Worm (Caenorhabditis elegans) whole organism, mixed stage, embryonic: ENCODE data around the gene T05B9.2.
A peak's percentile ranks its signal among the peaks of the same experiment; 100 is the strongest.

ENCODE experiments used
- M03D4.4 ChIP-seq: sonication (generic microtip); optimal IDR thresholded peaks from 2 replicates; lab custom pipeline; 2017; ENCODE audit warnings: mild to moderate bottlenecking, missing genetic modification characterization, missing compliant biosample characterization
- bed-3 ChIP-seq: fragments of 200-800 bp; sonication (Bioruptor generic); optimal IDR thresholded peaks from 3 replicates; lab custom pipeline; 2018; ENCODE audit warnings: mild to moderate bottlenecking, missing genetic modification characterization, moderate library complexity, missing compliant biosample characterization
- blmp-1 ChIP-seq: fragments of 150-350 bp; optimal IDR thresholded peaks from 2 replicates; lab custom pipeline; 2014; ENCODE audit warnings: missing biosample characterization, missing genetic modification characterization
- ceh-39 ChIP-seq: fragments of 150-350 bp; optimal IDR thresholded peaks from 2 replicates; lab custom pipeline; 2014; ENCODE audit warnings: missing biosample characterization, missing genetic modification characterization
- ceh-43 ChIP-seq: fragments of 200-800 bp; sonication (Bioruptor generic); optimal IDR thresholded peaks from 2 replicates; lab custom pipeline; 2018; ENCODE audit warnings: mild to moderate bottlenecking, missing genetic modification characterization, moderate library complexity, missing compliant biosample characterization
- ceh-83 ChIP-seq: fragments of 200-800 bp; sonication (Bioruptor generic); optimal IDR thresholded peaks from 2 replicates; lab custom pipeline; 2018; ENCODE audit warnings: mild to moderate bottlenecking, missing genetic modification characterization, missing compliant biosample characterization
- ces-1 ChIP-seq: fragments of 150-350 bp; optimal IDR thresholded peaks from 2 replicates; lab custom pipeline; 2014; ENCODE audit warnings: missing biosample characterization, missing genetic modification reagents, missing genetic modification characterization
- cnd-1 ChIP-seq: fragments of 200-800 bp; sonication (Bioruptor generic); optimal IDR thresholded peaks from 2 replicates; lab custom pipeline; 2018; ENCODE audit warnings: mild to moderate bottlenecking, missing genetic modification characterization, missing compliant biosample characterization
- drap-1 ChIP-seq: fragments of 200-800 bp; sonication (Bioruptor generic); optimal IDR thresholded peaks from 3 replicates; lab custom pipeline; 2018; ENCODE audit warnings: mild to moderate bottlenecking, missing genetic modification characterization, missing compliant biosample characterization
- elt-1 ChIP-seq: sonication (generic microtip); optimal IDR thresholded peaks from 2 replicates; lab custom pipeline; 2017; ENCODE audit warnings: missing genetic modification characterization, mild to moderate bottlenecking, missing compliant biosample characterization, antibody characterized with exemption, moderate library complexity, borderline replicate concordance; ENCODE audit not compliant: insufficient read depth
- elt-3 ChIP-seq: fragments of 150-350 bp; optimal IDR thresholded peaks from 2 replicates; lab custom pipeline; 2014; ENCODE audit warnings: missing biosample characterization, missing genetic modification characterization
- flh-1 ChIP-seq: fragments of 200-800 bp; sonication (Bioruptor generic); optimal IDR thresholded peaks from 2 replicates; lab custom pipeline; 2018; ENCODE audit warnings: mild to moderate bottlenecking, missing genetic modification characterization, moderate library complexity, missing compliant biosample characterization
- ham-2 ChIP-seq: fragments of 200-800 bp; sonication (Bioruptor generic); optimal IDR thresholded peaks from 2 replicates; lab custom pipeline; 2018; ENCODE audit warnings: mild to moderate bottlenecking, missing genetic modification characterization, missing compliant biosample characterization
- hlh-1 ChIP-seq: fragments of 150-350 bp; optimal IDR thresholded peaks from 2 replicates; lab custom pipeline; 2014; ENCODE audit warnings: missing biosample characterization, missing genetic modification reagents, missing genetic modification characterization
- lin-13 ChIP-seq: fragments of 150-350 bp; optimal IDR thresholded peaks from 2 replicates; lab custom pipeline; 2014; ENCODE audit warnings: missing biosample characterization, missing genetic modification characterization
- lin-32 ChIP-seq: fragments of 200-800 bp; sonication (Bioruptor generic); optimal IDR thresholded peaks from 2 replicates; lab custom pipeline; 2018; ENCODE audit warnings: mild to moderate bottlenecking, missing genetic modification characterization, missing compliant biosample characterization
- lsy-2 ChIP-seq: fragments of 150-350 bp; optimal IDR thresholded peaks from 2 replicates; lab custom pipeline; 2014; ENCODE audit warnings: missing biosample characterization, missing genetic modification characterization
- mab-5 ChIP-seq: fragments of 150-350 bp; optimal IDR thresholded peaks from 2 replicates; lab custom pipeline; 2014; ENCODE audit warnings: missing biosample characterization, missing genetic modification characterization
- mep-1 ChIP-seq: fragments of 150-350 bp; optimal IDR thresholded peaks from 2 replicates; lab custom pipeline; 2017; ENCODE audit warnings: missing biosample characterization, missing genetic modification reagents, missing genetic modification characterization, inconsistent platforms
- mls-2 ChIP-seq: sonication (generic microtip); optimal IDR thresholded peaks from 2 replicates; lab custom pipeline; 2016; ENCODE audit warnings: mild to moderate bottlenecking, missing genetic modification characterization, moderate library complexity, missing compliant biosample characterization
- nhr-12 ChIP-seq: fragments of 150-350 bp; optimal IDR thresholded peaks from 2 replicates; lab custom pipeline; 2014; ENCODE audit warnings: missing biosample characterization, missing genetic modification characterization
- nhr-2 ChIP-seq: fragments of 150-350 bp; optimal IDR thresholded peaks from 2 replicates; lab custom pipeline; 2014; ENCODE audit warnings: missing biosample characterization, missing genetic modification characterization
- nhr-237 ChIP-seq: fragments of 150-350 bp; optimal IDR thresholded peaks from 2 replicates; lab custom pipeline; 2014; ENCODE audit warnings: missing biosample characterization, missing genetic modification characterization
- nhr-28 ChIP-seq: fragments of 150-350 bp; optimal IDR thresholded peaks from 2 replicates; lab custom pipeline; 2014; ENCODE audit warnings: missing biosample characterization, missing genetic modification characterization
- nhr-76 ChIP-seq: sonication (generic microtip); optimal IDR thresholded peaks from 2 replicates; lab custom pipeline; 2017; ENCODE audit warnings: missing biosample characterization, missing genetic modification characterization
- pha-4 ChIP-seq: fragments of 150-350 bp; optimal IDR thresholded peaks from 2 replicates; lab custom pipeline; 2018; ENCODE audit warnings: missing biosample characterization, missing genetic modification reagents, missing genetic modification characterization
- sem-2 ChIP-seq: fragments of 200-800 bp; sonication (Bioruptor generic); optimal IDR thresholded peaks from 2 replicates; lab custom pipeline; 2018; ENCODE audit warnings: mild to moderate bottlenecking, missing genetic modification characterization, missing compliant biosample characterization
- snpc-4 ChIP-seq: fragments of 150-350 bp; optimal IDR thresholded peaks from 2 replicates; lab custom pipeline; 2014; ENCODE audit warnings: missing biosample characterization, missing genetic modification characterization
- sptf-1 ChIP-seq: sonication (generic microtip); optimal IDR thresholded peaks from 2 replicates; lab custom pipeline; 2017; ENCODE audit warnings: mild to moderate bottlenecking, missing genetic modification characterization, moderate library complexity, missing compliant biosample characterization
- tbx-8 ChIP-seq: fragments of 200-800 bp; sonication (Bioruptor generic); optimal IDR thresholded peaks from 2 replicates; lab custom pipeline; 2018; ENCODE audit warnings: mild to moderate bottlenecking, missing genetic modification characterization, moderate library complexity, missing compliant biosample characterization
- unc-120 ChIP-seq: sonication (generic microtip); optimal IDR thresholded peaks from 2 replicates; lab custom pipeline; 2017; ENCODE audit warnings: missing genetic modification characterization, missing compliant biosample characterization; ENCODE audit not compliant: poor library complexity, severe bottlenecking
- unc-39 ChIP-seq: fragments of 150-350 bp; optimal IDR thresholded peaks from 2 replicates; lab custom pipeline; 2014; ENCODE audit warnings: missing biosample characterization, missing genetic modification characterization
- unc-62 ChIP-seq: fragments of 150-350 bp; optimal IDR thresholded peaks from 2 replicates; lab custom pipeline; 2014; ENCODE audit warnings: missing biosample characterization, missing genetic modification reagents, missing genetic modification characterization
- zip-8 ChIP-seq: fragments of 150-350 bp; optimal IDR thresholded peaks from 2 replicates; lab custom pipeline; 2014; ENCODE audit warnings: missing biosample characterization, missing genetic modification characterization
- ztf-11 ChIP-seq: fragments of 150-350 bp; optimal IDR thresholded peaks from 2 replicates; lab custom pipeline; 2014; ENCODE audit warnings: missing biosample characterization, missing genetic modification characterization

T05B9.2 gene

DNA sequence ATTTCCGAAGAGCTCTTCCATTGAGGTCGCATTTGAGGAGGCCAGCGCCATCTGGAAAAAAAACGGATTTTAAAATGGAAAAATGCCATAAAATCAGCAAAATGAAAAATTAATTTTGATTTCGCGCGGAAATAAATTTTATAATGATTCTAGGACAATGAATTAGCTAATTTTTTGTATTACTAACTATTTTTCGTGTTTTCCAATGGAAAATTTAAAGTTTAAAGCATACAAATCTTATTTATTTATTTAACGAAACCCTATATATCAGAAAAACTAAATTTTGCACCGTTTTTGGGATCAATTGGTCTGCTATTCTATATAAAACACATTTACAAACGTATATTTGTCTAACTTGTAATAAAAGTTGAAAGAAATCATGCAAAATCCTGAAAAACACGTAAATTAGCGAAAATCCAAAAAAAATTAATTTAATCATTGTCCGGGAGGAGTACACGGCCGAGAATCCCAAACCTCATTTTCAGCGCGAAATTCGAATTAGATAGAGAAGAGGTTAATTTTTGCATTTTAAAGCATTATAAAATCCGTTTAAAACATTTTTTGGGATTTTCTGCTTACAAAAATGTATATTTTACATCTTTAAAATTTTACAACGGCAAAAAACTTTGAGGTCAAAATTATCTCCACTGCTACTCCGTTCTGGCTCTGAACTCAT is 34.6 kb downstream of the T05B9.2 start, which contains the start of gene C47G2.3:
TSS of gene C47G2.3 (minus strand) at position 51 of the 676 bp plus-strand sequence.
- TF ChIP-seq drap-1 (GFP tag; lab: Kevin White, UChicago) (no peak), mls-2 (no peak), sptf-1 (tag; lab: Kevin White, UChicago) (no peak), zip-8 (tag; lab: Kevin White, UChicago) (no peak), ces-1 (GFP tag; lab: Kevin White, UChicago) (no peak), bed-3 (GFP tag; lab: Kevin White, UChicago) (no peak), hlh-1 (no peak), lin-32 (GFP tag; lab: Kevin White, UChicago) (no peak), M03D4.4 (no peak)

ce11 chrII:11293433-11293832 is 37.8 kb downstream of the T05B9.2 start, which contains the start of gene C47G2.4:
TSS of gene C47G2.4 (minus strand) at chrII:11293606.
- peak; percentile 8 for TF ChIP-seq drap-1 (GFP tag; lab: Kevin White, UChicago)
- TF ChIP-seq elt-3 (tag; lab: Kevin White, UChicago), result no peak
- TF ChIP-seq lin-32 (GFP tag; lab: Kevin White, UChicago), result no peak
- peak; percentile 80 for TF ChIP-seq mep-1 (tag; lab: Kevin White, UChicago)
- TF ChIP-seq unc-120, result peak; percentile 0
- peak; percentile 54 for TF ChIP-seq nhr-237 (tag; lab: Kevin White, UChicago)
- peak; percentile 32 for TF ChIP-seq hlh-1
- TF ChIP-seq lin-13 (tag; lab: Kevin White, UChicago), result peak; percentile 31
- TF ChIP-seq cnd-1 (tag; lab: Kevin White, UChicago), result no peak
- no peak for TF ChIP-seq bed-3 (GFP tag; lab: Kevin White, UChicago)
- no peak for TF ChIP-seq sem-2
- TF ChIP-seq nhr-28, result no peak
- TF ChIP-seq M03D4.4, result no peak
- no peak for TF ChIP-seq elt-1
- no peak for TF ChIP-seq blmp-1 (tag; lab: Kevin White, UChicago)
- no peak for TF ChIP-seq mls-2
- no peak for TF ChIP-seq flh-1 (GFP tag; lab: Kevin White, UChicago)
- TF ChIP-seq zip-8 (tag; lab: Kevin White, UChicago), result no peak
- TF ChIP-seq ceh-39 (tag; lab: Kevin White, UChicago), result no peak
- TF ChIP-seq unc-62 (GFP tag; lab: Kevin White, UChicago), result no peak
- no peak for TF ChIP-seq snpc-4 (tag; lab: Kevin White, UChicago)
- TF ChIP-seq mab-5 (tag; lab: Kevin White, UChicago), result no peak
- TF ChIP-seq ceh-83 (GFP tag; lab: Kevin White, UChicago), result no peak
- TF ChIP-seq ceh-43 (GFP tag; lab: Kevin White, UChicago), result no peak
- no peak for TF ChIP-seq ztf-11 (tag; lab: Kevin White, UChicago)
- no peak for TF ChIP-seq ham-2
- TF ChIP-seq lsy-2 (tag; lab: Kevin White, UChicago), result peak; percentile 68
- no peak for TF ChIP-seq unc-39 (tag; lab: Kevin White, UChicago)
- TF ChIP-seq nhr-2 (tag; lab: Kevin White, UChicago), result no peak
- TF ChIP-seq nhr-76 (tag; lab: Kevin White, UChicago), result no peak
- peak; percentile 19 for TF ChIP-seq pha-4 (tag; lab: Kevin White, UChicago)
- peak; percentile 19 for TF ChIP-seq sptf-1 (tag; lab: Kevin White, UChicago)
- no peak for TF ChIP-seq nhr-12 (tag; lab: Kevin White, UChicago)
- no peak for TF ChIP-seq ces-1 (GFP tag; lab: Kevin White, UChicago)
- no peak for TF ChIP-seq tbx-8 (GFP tag; lab: Kevin White, UChicago)

DNA sequence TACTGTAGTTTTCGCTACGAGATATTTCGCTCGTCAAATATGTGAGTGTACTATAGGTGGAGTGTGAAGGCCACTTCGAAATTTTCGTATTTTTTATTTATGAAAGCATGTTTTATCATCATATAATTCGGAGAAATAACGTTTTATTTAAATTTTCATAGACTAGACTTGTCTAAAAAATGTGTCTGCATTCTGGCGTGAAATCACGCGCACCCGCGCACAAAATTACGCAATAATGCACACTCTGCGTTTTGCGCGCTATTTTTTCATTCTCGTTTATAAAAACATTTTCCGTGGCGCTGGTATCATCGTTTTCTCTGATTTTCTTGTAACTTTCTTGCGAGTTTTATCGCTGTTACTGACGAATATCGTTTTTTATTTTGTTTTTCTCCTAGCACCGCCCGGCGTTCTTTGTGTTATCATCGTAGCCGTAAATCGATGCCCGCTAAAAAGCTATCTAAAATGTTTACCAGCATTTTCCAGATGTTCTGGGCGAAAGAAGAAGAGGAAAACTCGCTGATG is 41.6 kb downstream of the T05B9.2 start, which contains the start of gene saps-1:
TSS of gene saps-1 (plus strand) at position 472 of the 522 bp plus-strand sequence.
- TF ChIP-seq nhr-237 (tag; lab: Kevin White, UChicago) (peak; percentile 21), zip-8 (tag; lab: Kevin White, UChicago) (peak; percentile 80), nhr-28 (no peak)
